Fruit fly (Drosophila melanogaster) whole organism, pupa: ENCODE data around the gene mRpS6.

ENCODE experiments used
- CG10348 ChIP-seq: fragments of 200-800 bp; sonication (Bioruptor generic); IDR thresholded peaks from 2 replicates; pipeline ENCODE4 v1.3.6; 2022; ENCODE audit warnings: missing biosample characterization, missing genetic modification characterization
- CG12605 ChIP-seq: fragments of 200-800 bp; sonication (Bioruptor generic); IDR thresholded peaks from 2 replicates; pipeline ENCODE4 v1.3.6; 2022; ENCODE audit warnings: missing biosample characterization, missing genetic modification characterization
- CG13204 ChIP-seq: fragments of 200-800 bp; sonication (Bioruptor generic); optimal IDR thresholded peaks from 2 replicates; lab custom pipeline; 2018; ENCODE audit warnings: missing biosample characterization, mild to moderate bottlenecking, missing genetic modification characterization, moderate library complexity
- CG14655 ChIP-seq: fragments of 200-800 bp; sonication (Bioruptor generic); optimal IDR thresholded peaks from 3 replicates; lab custom pipeline; 2017; ENCODE audit warnings: mild to moderate bottlenecking, missing biosample characterization, missing genetic modification reagents, missing genetic modification characterization
- CG15710 ChIP-seq: fragments of 200-800 bp; sonication (Bioruptor generic); optimal IDR thresholded peaks from 2 replicates; lab custom pipeline; 2018; ENCODE audit warnings: missing biosample characterization, mild to moderate bottlenecking, missing genetic modification characterization, moderate library complexity
- CG17806 ChIP-seq: fragments of 200-800 bp; sonication (Bioruptor generic); optimal IDR thresholded peaks from 2 replicates; lab custom pipeline; 2018; ENCODE audit warnings: missing biosample characterization, mild to moderate bottlenecking, missing genetic modification characterization, moderate library complexity
- CG32121 ChIP-seq: fragments of 200-800 bp; sonication (Bioruptor generic); IDR thresholded peaks from 2 replicates; pipeline ENCODE4 v1.3.6; 2022; ENCODE audit warnings: missing biosample characterization, missing genetic modification characterization
- CG34367 ChIP-seq: fragments of 200-800 bp; sonication (Bioruptor generic); optimal IDR thresholded peaks from 2 replicates; lab custom pipeline; 2018; ENCODE audit warnings: missing biosample characterization, mild to moderate bottlenecking, missing genetic modification characterization
- CG4496 ChIP-seq: fragments of 200-800 bp; sonication (Bioruptor generic); IDR thresholded peaks from 3 replicates; pipeline ENCODE4 v1.3.6; 2022; ENCODE audit warnings: missing biosample characterization, missing genetic modification characterization
- CG8159 ChIP-seq: fragments of 200-800 bp; sonication (Bioruptor generic); optimal IDR thresholded peaks from 3 replicates; lab custom pipeline; 2018; ENCODE audit warnings: missing biosample characterization, mild to moderate bottlenecking, missing genetic modification characterization, moderate library complexity
- CG8301 ChIP-seq: fragments of 200-800 bp; sonication (Bioruptor generic); optimal IDR thresholded peaks from 2 replicates; lab custom pipeline; 2018; ENCODE audit warnings: missing biosample characterization, mild to moderate bottlenecking, missing genetic modification characterization
- CG9948 ChIP-seq: fragments of 200-800 bp; sonication (Bioruptor generic); optimal IDR thresholded peaks from 2 replicates; lab custom pipeline; 2018; ENCODE audit warnings: missing biosample characterization, mild to moderate bottlenecking, missing genetic modification characterization, moderate library complexity
- D1 ChIP-seq: fragments of 200-800 bp; sonication (Bioruptor generic); optimal IDR thresholded peaks from 2 replicates; lab custom pipeline; 2018; ENCODE audit warnings: missing biosample characterization, mild to moderate bottlenecking, missing genetic modification characterization, moderate library complexity
- EcR ChIP-seq: fragments of 200-800 bp; sonication (Bioruptor generic); optimal IDR thresholded peaks from 3 replicates; lab custom pipeline; 2019; ENCODE audit warnings: missing biosample characterization, missing genetic modification characterization, mild to moderate bottlenecking, moderate library complexity, missing genetic modification reagents
- Ets98B ChIP-seq: fragments of 200-800 bp; sonication (Bioruptor generic); IDR thresholded peaks from 2 replicates; pipeline ENCODE4 v1.3.6; 2022; ENCODE audit warnings: missing biosample characterization, missing genetic modification characterization
- Pif1A ChIP-seq: fragments of 200-800 bp; sonication (Bioruptor generic); optimal IDR thresholded peaks from 3 replicates; lab custom pipeline; 2016; ENCODE audit warnings: missing biosample characterization, missing genetic modification characterization
- Pif1B ChIP-seq: fragments of 200-800 bp; sonication (Bioruptor generic); optimal IDR thresholded peaks from 3 replicates; lab custom pipeline; 2016; ENCODE audit warnings: missing biosample characterization, missing genetic modification characterization
- Snoo ChIP-seq: fragments of 200-800 bp; sonication (Bioruptor generic); optimal IDR thresholded peaks from 3 replicates; lab custom pipeline; 2017; ENCODE audit warnings: missing biosample characterization, mild to moderate bottlenecking, missing genetic modification characterization, inconsistent platforms
- fd96Ca ChIP-seq: fragments of 200-800 bp; sonication (Bioruptor generic); IDR thresholded peaks from 3 replicates; pipeline ENCODE4 v1.3.6; 2022; ENCODE audit warnings: missing biosample characterization, missing genetic modification characterization
- gl ChIP-seq: fragments of 200-800 bp; sonication (Bioruptor generic); optimal IDR thresholded peaks from 2 replicates; lab custom pipeline; 2018; ENCODE audit warnings: missing biosample characterization, mild to moderate bottlenecking, missing genetic modification characterization
- rn ChIP-seq: fragments of 200-800 bp; sonication (Bioruptor generic); IDR thresholded peaks from 2 replicates; pipeline ENCODE4 v1.3.6; 2022; ENCODE audit warnings: missing biosample characterization, missing genetic modification characterization

mRpS6 gene

dm6 chr3L:4405922-4406321 is 41.6 kb downstream of the mRpS6 start, which contains the start of gene CG15019:
Gene CG15019, minus strand, starts transcription at chr3L:4406059.
- no peak for TF ChIP-seq CG14655 (GFP tag; lab: Kevin White, UChicago)
- TF ChIP-seq CG9948 (tag; lab: Kevin White, UChicago): no peak
- TF ChIP-seq rn (GFP tag; lab: Robert Waterston, UW): no peak
- no peak for TF ChIP-seq Ets98B (GFP tag; lab: Robert Waterston, UW)
- TF ChIP-seq CG4496 (GFP tag; lab: Robert Waterston, UW): no peak
- TF ChIP-seq Pif1A (GFP tag; lab: Kevin White, UChicago): no peak
- TF ChIP-seq CG10348 (GFP tag; lab: Robert Waterston, UW): no peak
- no peak for TF ChIP-seq CG17806
- TF ChIP-seq, all 21 proteins: peak for 0

- peak; percentile 41; the same call in 1 of the 2 replicates for TF ChIP-seq CG10348 (GFP tag; lab: Robert Waterston, UW)
- TF ChIP-seq Pif1B (GFP tag; lab: Kevin White, UChicago): peak; percentile 83
- peak; percentile 84 for TF ChIP-seq CG34367 (tag; lab: Kevin White, UChicago)
- peak; percentile 83 for TF ChIP-seq Pif1A (GFP tag; lab: Kevin White, UChicago)
- TF ChIP-seq CG17806: peak; percentile 82
- peak; percentile 85 for TF ChIP-seq Snoo
- peak; percentile 57; the same call in 2 of the 3 replicates for TF ChIP-seq CG4496 (GFP tag; lab: Robert Waterston, UW)
- peak; percentile 93 for TF ChIP-seq CG14655 (GFP tag; lab: Kevin White, UChicago)
- peak; percentile 60 for TF ChIP-seq gl (tag; lab: Kevin White, UChicago)
- peak; percentile 65 for TF ChIP-seq D1
- TF ChIP-seq CG15710 (tag; lab: Kevin White, UChicago): peak; percentile 91
- TF ChIP-seq EcR (GFP tag; lab: Kevin White, UChicago): peak; percentile 53
- TF ChIP-seq CG12605 (GFP tag; lab: Robert Waterston, UW): no peak
- TF ChIP-seq CG13204: peak; percentile 51
- peak; percentile 85 for TF ChIP-seq CG9948 (tag; lab: Kevin White, UChicago)
- TF ChIP-seq CG8301: peak; percentile 89
- TF ChIP-seq CG8159: peak; percentile 94
- peak; percentile 47; the same call in 2 of the 3 replicates for TF ChIP-seq fd96Ca (GFP tag; lab: Robert Waterston, UW)
- TF ChIP-seq rn (GFP tag; lab: Robert Waterston, UW): no peak
- no peak; the same call in 1 of the 2 replicates for TF ChIP-seq Ets98B (GFP tag; lab: Robert Waterston, UW)
- TF ChIP-seq CG32121 (GFP tag; lab: Robert Waterston, UW): peak; percentile 56
- TF ChIP-seq, all 21 proteins: peak for 18
Observed at dm6 chr3L:4406653-4407257, 42.4 kb downstream of the mRpS6 start, which contains the start of gene TP53INP. Gene TP53INP, plus strand, starts transcription at chr3L:4406943.

dm6 chr3L:4407743-4408142 is 43.4 kb downstream of the mRpS6 start:
- TF ChIP-seq CG14655 (GFP tag; lab: Kevin White, UChicago) (peak; percentile 75), CG10348 (GFP tag; lab: Robert Waterston, UW) (no peak), CG9948 (tag; lab: Kevin White, UChicago) (peak; percentile 21), CG32121 (GFP tag; lab: Robert Waterston, UW) (peak; percentile 37), gl (tag; lab: Kevin White, UChicago) (no peak), CG17806 (peak; percentile 21), Pif1B (GFP tag; lab: Kevin White, UChicago) (peak; percentile 30), CG15710 (tag; lab: Kevin White, UChicago) (peak; percentile 39), CG8301 (peak; percentile 60), Ets98B (GFP tag; lab: Robert Waterston, UW) (peak; percentile 71), fd96Ca (GFP tag; lab: Robert Waterston, UW) (0 out of 3 replicates have a peak, but pooled peaks have one; percentile 46), rn (GFP tag; lab: Robert Waterston, UW) (no peak), CG12605 (GFP tag; lab: Robert Waterston, UW) (peak; percentile 60), Snoo (no peak), EcR (GFP tag; lab: Kevin White, UChicago) (no peak), CG8159 (peak; percentile 45), D1 (no peak), CG34367 (tag; lab: Kevin White, UChicago) (peak; percentile 29), Pif1A (GFP tag; lab: Kevin White, UChicago) (peak; percentile 54), CG4496 (GFP tag; lab: Robert Waterston, UW) (peak; percentile 74; the same call in 2 of the 3 replicates), CG13204 (no peak)

- TF ChIP-seq Snoo (peak; percentile 44), CG4496 (GFP tag; lab: Robert Waterston, UW) (peak; percentile 26; the same call in 1 of the 3 replicates), fd96Ca (GFP tag; lab: Robert Waterston, UW) (no peak), EcR (GFP tag; lab: Kevin White, UChicago) (peak; percentile 61), CG8301 (no peak), CG13204 (peak; percentile 7), CG8159 (peak; percentile 25), Pif1A (GFP tag; lab: Kevin White, UChicago) (no peak), CG9948 (tag; lab: Kevin White, UChicago) (no peak)
Observed at dm6 chr3L:4408313-4409133, 44.2 kb downstream of the mRpS6 start.
